Worm (Caenorhabditis elegans) whole organism, midembryonic: Measurements from ENCODE around the gene F35C11.4.

ENCODE experiments used
- T22C8.4 ChIP-seq: fragments of 200-800 bp; sonication (Bioruptor generic); IDR thresholded peaks from 2 replicates; pipeline ENCODE4 v1.3.6; 2022; ENCODE audit warnings: missing genetic modification characterization, missing compliant biosample characterization
- cog-1 ChIP-seq: sonication (generic microtip); optimal IDR thresholded peaks from 2 replicates; lab custom pipeline; 2016; ENCODE audit warnings: missing genetic modification characterization, missing compliant biosample characterization
- flt-1 ChIP-seq: fragments of 200-800 bp; sonication (Bioruptor generic); IDR thresholded peaks from 2 replicates; pipeline ENCODE4 v1.3.6; 2022; ENCODE audit warnings: missing genetic modification characterization, missing compliant biosample characterization
- klf-2 ChIP-seq: fragments of 200-800 bp; sonication (Bioruptor generic); conservative IDR thresholded peaks from 2 replicates; pipeline ENCODE4 v1.3.6; 2022; ENCODE audit warnings: missing genetic modification reagents, missing genetic modification characterization, missing compliant biosample characterization
- med-1 ChIP-seq: sonication (generic microtip); optimal IDR thresholded peaks from 2 replicates; lab custom pipeline; 2017; ENCODE audit warnings: missing genetic modification characterization, mild to moderate bottlenecking, missing compliant biosample characterization, antibody characterized with exemption, missing genetic modification reagents; ENCODE audit not compliant: insufficient read depth
- ref-1 ChIP-seq: fragments of 200-800 bp; sonication (Bioruptor generic); conservative IDR thresholded peaks from 2 replicates; pipeline ENCODE4 v1.3.6; 2022; ENCODE audit warnings: missing genetic modification reagents, missing genetic modification characterization, missing compliant biosample characterization
- tab-1 ChIP-seq: fragments of 200-800 bp; sonication (Bioruptor generic); IDR thresholded peaks from 2 replicates; pipeline ENCODE4 v1.3.6; 2022; ENCODE audit warnings: missing genetic modification characterization, missing compliant biosample characterization
- ztf-23 ChIP-seq: fragments of 200-800 bp; sonication (Bioruptor generic); IDR thresholded peaks from 2 replicates; pipeline ENCODE4 v1.3.6; 2022; ENCODE audit warnings: missing genetic modification reagents, missing genetic modification characterization, missing compliant biosample characterization
- ztf-29 ChIP-seq: fragments of 200-800 bp; sonication (Bioruptor generic); IDR thresholded peaks from 2 replicates; pipeline ENCODE4 v1.3.6; 2022; ENCODE audit warnings: missing genetic modification reagents, missing genetic modification characterization, missing compliant biosample characterization

The F35C11.4 gene

ce11 chrII:8295296-8295695, 46.5 kb downstream of the F35C11.4 start, which contains the start of gene nlp-55:
nlp-55 (minus strand) TSS chrII:8295396.
- TF ChIP-seq med-1 (GFP tag; lab: Kevin White, UChicago) (no peak), ref-1 (no peak), cog-1 (tag; lab: Kevin White, UChicago) (no peak), tab-1 (GFP tag; lab: Robert Waterston, UW) (no peak), ztf-23 (GFP tag; lab: Robert Waterston, UW) (no peak), T22C8.4 (no peak), flt-1 (GFP tag; lab: Robert Waterston, UW) (no peak), klf-2 (no peak), ztf-29 (GFP tag; lab: Robert Waterston, UW) (no peak)
